Worm (Caenorhabditis elegans): Measurements from ENCODE around the gene npp-9.
A peak's percentile ranks its signal among the peaks of the same experiment; 100 is the strongest.
"Not testable (repeated sequence)": the region's sequence is repeated elsewhere in the genome, so short reads cannot be mapped to it uniquely, and the experiment has no call there.

Gene npp-9

DNA sequence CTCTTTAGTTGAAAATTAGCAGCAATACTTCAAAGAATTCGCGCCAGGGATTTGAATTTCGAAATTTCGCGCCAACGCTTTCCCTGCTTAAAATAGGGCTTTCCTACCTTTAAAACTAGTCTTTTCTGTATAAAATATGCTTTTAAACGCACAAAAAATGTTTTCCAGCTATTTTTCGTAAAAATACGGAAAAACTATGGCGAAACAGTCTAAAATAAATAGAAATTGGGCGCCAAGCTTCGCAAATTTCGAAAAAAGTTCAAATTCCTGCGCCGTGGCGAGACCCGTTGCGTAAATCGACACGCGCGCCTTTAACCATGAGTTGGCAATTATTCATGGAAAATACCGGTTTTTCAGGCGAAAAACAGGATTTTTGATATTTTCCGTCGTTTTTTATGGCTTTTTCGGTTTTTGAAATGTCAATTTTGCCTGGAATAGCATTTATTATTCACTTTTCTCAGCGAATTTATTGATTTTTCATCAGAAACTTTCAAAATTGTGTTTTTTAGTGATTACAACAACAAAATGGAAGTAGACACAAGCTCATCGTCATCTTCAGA is at the start of gene npp-9, which contains the start of gene F59A2.5:
TSS of gene npp-9 (minus strand) at position 126 of the 560 bp plus-strand sequence.
TSS of gene F59A2.5 (plus strand) at position 510 of the 560 bp plus-strand sequence.
- TF ChIP-seq ceh-43 (GFP tag; optimal IDR thresholded peaks at IDR 0.05), result no peak
- TF ChIP-seq sem-2 (GFP tag; optimal IDR thresholded peaks at IDR 0.05), result no peak
- TF ChIP-seq ham-2 (GFP tag; optimal IDR thresholded peaks at IDR 0.05), result no peak
- no peak for TF ChIP-seq mls-2 (tag; optimal IDR thresholded peaks at IDR 0.05)
- TF ChIP-seq drap-1 (GFP tag; optimal IDR thresholded peaks at IDR 0.05), result no peak
- no peak for TF ChIP-seq mab-5 (tag; optimal IDR thresholded peaks at IDR 0.05)
- TF ChIP-seq elt-1 (tag; optimal IDR thresholded peaks at IDR 0.05; ENCODE audit: borderline replicate concordance, insufficient read depth), result no peak
- no peak for TF ChIP-seq snpc-4 (tag; optimal IDR thresholded peaks at IDR 0.05)
- TF ChIP-seq unc-39 (tag; optimal IDR thresholded peaks at IDR 0.05), result no peak
- no peak for TF ChIP-seq ceh-39 (tag; optimal IDR thresholded peaks at IDR 0.05)
- TF ChIP-seq lin-32 (GFP tag; optimal IDR thresholded peaks at IDR 0.05), result no peak
- TF ChIP-seq bed-3 (GFP tag; optimal IDR thresholded peaks at IDR 0.05), result no peak
- no peak for TF ChIP-seq elt-3 (tag; optimal IDR thresholded peaks at IDR 0.05)
- TF ChIP-seq unc-62 (GFP tag; optimal IDR thresholded peaks at IDR 0.05), result no peak
- peak; percentile 23 for TF ChIP-seq hlh-1 (tag; optimal IDR thresholded peaks at IDR 0.05)
- no peak for TF ChIP-seq M03D4.4 (tag; optimal IDR thresholded peaks at IDR 0.05)
- TF ChIP-seq ztf-11 (tag; optimal IDR thresholded peaks at IDR 0.05), result no peak
- no peak for TF ChIP-seq zip-8 (tag; optimal IDR thresholded peaks at IDR 0.05)
- peak; percentile 61 for TF ChIP-seq mep-1 (tag; optimal IDR thresholded peaks at IDR 0.05)
- no peak for TF ChIP-seq pha-4 (tag; optimal IDR thresholded peaks at IDR 0.05)
- TF ChIP-seq nhr-237 (tag; optimal IDR thresholded peaks at IDR 0.05), result peak; percentile 7
- TF ChIP-seq nhr-12 (tag; optimal IDR thresholded peaks at IDR 0.05), result no peak
- no peak for TF ChIP-seq lin-13 (tag; optimal IDR thresholded peaks at IDR 0.05)
- no peak for TF ChIP-seq nhr-2 (tag; optimal IDR thresholded peaks at IDR 0.05)
- TF ChIP-seq tbx-8 (GFP tag; optimal IDR thresholded peaks at IDR 0.05), result no peak
- no peak for TF ChIP-seq unc-120 (tag; optimal IDR thresholded peaks at IDR 0.05; ENCODE audit: poor library complexity, severe bottlenecking)
- TF ChIP-seq nhr-28 (tag; optimal IDR thresholded peaks at IDR 0.05), result no peak
- TF ChIP-seq flh-1 (GFP tag; optimal IDR thresholded peaks at IDR 0.05), result no peak
- TF ChIP-seq sptf-1 (tag; optimal IDR thresholded peaks at IDR 0.05), result no peak
- TF ChIP-seq lsy-2 (tag; optimal IDR thresholded peaks at IDR 0.05), result peak; percentile 33
- no peak for TF ChIP-seq cnd-1 (tag; optimal IDR thresholded peaks at IDR 0.05)
- TF ChIP-seq blmp-1 (tag; optimal IDR thresholded peaks at IDR 0.05), result no peak
- TF ChIP-seq nhr-76 (tag; optimal IDR thresholded peaks at IDR 0.05), result no peak
- peak; percentile 25 for TF ChIP-seq ces-1 (GFP tag; optimal IDR thresholded peaks at IDR 0.05)
- TF ChIP-seq ceh-83 (GFP tag; optimal IDR thresholded peaks at IDR 0.05), result no peak

DNA sequence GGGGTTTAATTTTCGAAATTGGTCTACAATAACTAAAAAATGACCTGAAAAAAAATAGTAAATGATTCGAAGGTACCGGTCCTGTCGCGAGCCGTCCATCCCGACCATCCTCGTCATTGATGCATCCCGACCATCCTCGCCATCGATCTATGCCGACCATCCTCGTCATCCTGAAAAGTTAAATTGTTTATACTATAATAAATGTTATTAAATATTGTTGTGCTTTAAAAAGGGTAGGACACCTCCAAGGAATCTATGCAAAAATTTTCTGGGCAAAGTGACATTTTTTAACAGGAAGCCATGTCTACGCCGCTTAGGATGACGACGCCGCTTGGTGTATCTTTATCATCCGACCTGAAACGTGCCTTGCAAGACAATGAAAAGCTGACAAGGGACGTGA is 49.8 kb upstream of the npp-9 start, which contains the start of gene C34C12.1:
TSS of gene C34C12.1 (plus strand) at position 301 of the 400 bp plus-strand sequence.
- not testable (repeated sequence) for TF ChIP-seq elt-1 (tag; optimal IDR thresholded peaks at IDR 0.05; ENCODE audit: borderline replicate concordance, insufficient read depth); lsy-2 (tag; optimal IDR thresholded peaks at IDR 0.05); nhr-2 (tag; optimal IDR thresholded peaks at IDR 0.05)

DNA sequence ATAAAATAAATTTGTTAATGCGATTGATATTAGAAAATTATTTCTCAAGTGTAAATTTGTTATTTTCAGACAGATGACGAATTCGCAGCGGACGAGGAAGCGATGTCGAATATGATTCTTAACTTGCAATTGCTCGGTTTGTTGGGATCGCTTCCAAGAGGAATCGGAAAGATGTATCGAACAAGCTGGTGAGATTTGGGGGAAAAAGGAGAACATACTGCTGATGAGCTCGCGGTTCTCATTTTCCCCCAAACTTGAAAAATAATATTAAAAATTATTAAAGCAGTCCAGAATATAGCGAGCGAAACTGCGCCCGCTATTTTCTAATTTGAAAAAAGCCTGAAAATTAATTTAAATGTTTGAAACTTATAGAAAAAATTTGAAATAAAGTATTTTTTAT is 49.2 kb upstream of the npp-9 start, which contains the start of gene C34C12.2:
TSS of gene C34C12.2 (plus strand) at position 301 of the 400 bp plus-strand sequence.
- TF ChIP-seq ceh-83 (GFP tag; optimal IDR thresholded peaks at IDR 0.05); M03D4.4 (tag; optimal IDR thresholded peaks at IDR 0.05); lin-13 (tag; optimal IDR thresholded peaks at IDR 0.05): not testable (repeated sequence)

DNA sequence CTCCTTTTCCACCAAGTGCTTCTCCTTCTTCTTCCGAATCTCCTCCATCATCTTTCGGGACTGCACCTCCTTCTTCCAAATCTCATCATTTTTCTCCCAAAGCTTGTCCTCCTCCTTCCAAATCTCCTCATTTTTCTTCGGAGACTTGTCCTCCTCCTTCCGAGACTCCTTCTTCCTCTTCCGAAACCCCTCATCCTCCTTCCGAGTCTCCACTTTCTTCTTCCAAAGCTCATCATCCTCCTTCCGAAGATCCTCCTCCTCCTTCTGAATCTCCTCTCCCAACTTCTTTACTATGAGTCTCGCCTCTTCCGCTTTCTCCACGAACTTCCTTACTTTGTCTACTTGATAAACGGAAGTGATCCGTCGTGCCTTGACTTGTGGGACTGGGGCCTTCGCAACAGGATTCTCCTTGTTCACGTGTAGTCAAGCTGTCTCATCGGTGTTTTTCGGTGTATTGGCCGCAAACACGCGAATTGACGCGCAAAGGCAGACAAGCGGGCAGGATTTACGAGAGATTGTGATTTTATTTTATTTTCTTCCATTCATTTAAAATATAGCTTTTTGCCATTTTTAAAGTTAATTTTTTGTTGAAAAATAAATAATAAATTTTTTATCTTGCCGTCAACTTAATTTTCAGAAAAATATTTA is 48.4 kb upstream of the npp-9 start, which contains the start of the genes K01A11.3 and C34C12.12:
TSS of gene K01A11.3 (minus strand) at position 51 of the 648 bp plus-strand sequence.
TSS of gene C34C12.12 (plus strand) at position 632 of the 648 bp plus-strand sequence.
- TF ChIP-seq pha-4 (tag; optimal IDR thresholded peaks at IDR 0.05), result no peak
- no peak for TF ChIP-seq elt-1 (tag; optimal IDR thresholded peaks at IDR 0.05; ENCODE audit: borderline replicate concordance, insufficient read depth)
- TF ChIP-seq mls-2 (tag; optimal IDR thresholded peaks at IDR 0.05), result no peak
- TF ChIP-seq unc-39 (tag; optimal IDR thresholded peaks at IDR 0.05), result no peak
- no peak for TF ChIP-seq zip-8 (tag; optimal IDR thresholded peaks at IDR 0.05)
- TF ChIP-seq elt-3 (tag; optimal IDR thresholded peaks at IDR 0.05), result no peak
- no peak for TF ChIP-seq snpc-4 (tag; optimal IDR thresholded peaks at IDR 0.05)
- no peak for TF ChIP-seq drap-1 (GFP tag; optimal IDR thresholded peaks at IDR 0.05)
- TF ChIP-seq ztf-11 (tag; optimal IDR thresholded peaks at IDR 0.05), result no peak
- TF ChIP-seq ces-1 (GFP tag; optimal IDR thresholded peaks at IDR 0.05), result no peak
- no peak for TF ChIP-seq unc-120 (tag; optimal IDR thresholded peaks at IDR 0.05; ENCODE audit: poor library complexity, severe bottlenecking)
- TF ChIP-seq nhr-28 (tag; optimal IDR thresholded peaks at IDR 0.05), result no peak
- TF ChIP-seq ham-2 (GFP tag; optimal IDR thresholded peaks at IDR 0.05), result no peak
- no peak for TF ChIP-seq hlh-1 (tag; optimal IDR thresholded peaks at IDR 0.05)
- TF ChIP-seq sptf-1 (tag; optimal IDR thresholded peaks at IDR 0.05), result no peak
- TF ChIP-seq lin-32 (GFP tag; optimal IDR thresholded peaks at IDR 0.05), result no peak
